Fruit fly (Drosophila melanogaster): Measurements from ENCODE around the gene lmgB.

Gene lmgB

dm6 chr2L:8514748-8515147, 13.7 kb downstream of the lmgB start, which contains the start of the genes CG13097 and PIG-U (continued):
- TF ChIP-seq Oli (tag; optimal IDR thresholded peaks at IDR 0.05) (peak; percentile 57), CG15269 (tag; optimal IDR thresholded peaks at IDR 0.05) (no peak), sim (GFP tag; IDR thresholded peaks at IDR 0.05) (no peak), CG6272 (GFP tag; IDR thresholded peaks at IDR 0.05) (peak; percentile 74), CG15514 (GFP tag; optimal IDR thresholded peaks at IDR 0.05) (peak; percentile 87), HLH54F (GFP tag; optimal IDR thresholded peaks at IDR 0.05) (peak; percentile 78), Dfd (GFP tag; optimal IDR thresholded peaks at IDR 0.05) (no peak), pzg (GFP tag; optimal IDR thresholded peaks at IDR 0.05) (peak; percentile 64), CG6813 (GFP tag; optimal IDR thresholded peaks at IDR 0.05) (peak; percentile 57), MBD-R2 (GFP tag; IDR thresholded peaks at IDR 0.05) (peak; percentile 91; the same call in 1 of the 2 replicates), CG9876 (GFP tag; optimal IDR thresholded peaks at IDR 0.05) (peak; percentile 35), row (GFP tag; IDR thresholded peaks at IDR 0.05) (peak; percentile 96), fd96Cb (tag; optimal IDR thresholded peaks at IDR 0.05) (peak; percentile 53), abd-A (tag; optimal IDR thresholded peaks at IDR 0.05) (no peak), CG17359 (tag; optimal IDR thresholded peaks at IDR 0.05) (peak; percentile 74), Scr (GFP tag; IDR thresholded peaks at IDR 0.05; ENCODE audit: partially characterized antibody) (peak; percentile 96), CG31224 (GFP tag; IDR thresholded peaks at IDR 0.05) (peak; percentile 53; the same call in 1 of the 2 replicates), Aef1 (GFP tag; IDR thresholded peaks at IDR 0.05) (peak; percentile 88), ewg (GFP tag; optimal IDR thresholded peaks at IDR 0.05) (peak; percentile 34), Hand (GFP tag; optimal IDR thresholded peaks at IDR 0.05) (peak; percentile 59), ash1 (GFP tag; optimal IDR thresholded peaks at IDR 0.05) (no peak), bsh (GFP tag; optimal IDR thresholded peaks at IDR 0.05) (peak in 1 of 2 experiments; percentile 79), CG8388 (GFP tag; optimal IDR thresholded peaks at IDR 0.05) (peak; percentile 70), Ets97D (GFP tag; optimal IDR thresholded peaks at IDR 0.05) (peak; percentile 78), CG1602 (GFP tag; optimal IDR thresholded peaks at IDR 0.05) (peak; percentile 82), repo (GFP tag; optimal IDR thresholded peaks at IDR 0.05) (peak; percentile 25), CG17829 (tag; optimal IDR thresholded peaks at IDR 0.05) (peak; percentile 90), sob (GFP tag; IDR thresholded peaks at IDR 0.05) (peak; percentile 94), ems (GFP tag; optimal IDR thresholded peaks at IDR 0.05) (peak; percentile 88), twi (tag; optimal IDR thresholded peaks at IDR 0.05) (peak; percentile 58), Dll (GFP tag; IDR thresholded peaks at IDR 0.05; ENCODE audit: partially characterized antibody) (peak; percentile 98), CG12744 (GFP tag; optimal IDR thresholded peaks at IDR 0.05) (peak; percentile 67), wdn (GFP tag; IDR thresholded peaks at IDR 0.05) (peak; percentile 78; the same call in 1 of the 2 replicates), jigr1 (GFP tag; IDR thresholded peaks at IDR 0.05) (no peak), CG3407 (GFP tag; optimal IDR thresholded peaks at IDR 0.05) (peak; percentile 53), zfh2 (GFP tag; optimal IDR thresholded peaks at IDR 0.05) (peak; percentile 85), CG7839 (tag; optimal IDR thresholded peaks at IDR 0.05) (peak; percentile 75), nom (GFP tag; optimal IDR thresholded peaks at IDR 0.05) (no peak), phol (tag; optimal IDR thresholded peaks at IDR 0.05) (peak; percentile 79), Ada2b (GFP tag; IDR thresholded peaks at IDR 0.05) (peak; percentile 82), CG5245 (GFP tag; optimal IDR thresholded peaks at IDR 0.05) (peak; percentile 58), Dref (GFP tag; IDR thresholded peaks at IDR 0.05) (peak; percentile 79), ro (GFP tag; IDR thresholded peaks at IDR 0.05) (no peak), bab2 (GFP tag; optimal IDR thresholded peaks at IDR 0.05) (peak; percentile 84), corto (GFP tag; optimal IDR thresholded peaks at IDR 0.05) (peak; percentile 85), CG42726 (GFP tag; IDR thresholded peaks at IDR 0.05; ENCODE audit: partially characterized antibody) (peak; percentile 71; the same call in 1 of the 2 replicates), Mad (GFP tag; optimal IDR thresholded peaks at IDR 0.05) (peak; percentile 91), Oaz (GFP tag; IDR thresholded peaks at IDR 0.05) (peak; percentile 46; the same call in 1 of the 2 replicates), CG31365 (tag; optimal IDR thresholded peaks at IDR 0.05) (no peak), Dek (tag; optimal IDR thresholded peaks at IDR 0.05) (peak; percentile 71)
